Fruit fly (Drosophila melanogaster): ENCODE data around the gene CG3819.

CG3819 gene

DNA sequence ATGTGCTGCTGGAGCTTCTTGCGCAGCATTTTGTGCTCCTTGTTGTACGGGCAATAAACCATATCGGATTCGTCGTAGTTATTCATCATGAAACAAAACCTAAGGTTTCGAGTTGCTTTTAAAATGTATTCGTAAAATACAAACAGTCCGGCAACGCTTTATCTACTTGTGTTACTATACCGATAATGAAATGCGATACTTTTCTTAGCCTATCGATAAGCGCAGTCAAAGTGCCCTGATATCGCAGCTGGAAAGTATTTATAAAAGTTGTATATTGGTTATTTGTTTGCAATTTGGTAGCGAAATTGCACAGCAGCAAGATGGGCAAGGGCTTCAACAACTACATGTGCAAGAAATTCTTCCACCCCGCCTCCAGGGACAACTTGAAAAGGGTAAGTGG lies 20.5 kb downstream of the CG3819 start, which contains the start of the genes arx and CG6843 (continued):
- TF ChIP-seq pnt (GFP tag; optimal IDR thresholded peaks at IDR 0.05), result no peak
- TF ChIP-seq B-H2 (GFP tag; optimal IDR thresholded peaks at IDR 0.05), result peak; percentile 56
- peak; percentile 24 for TF ChIP-seq HmgD (GFP tag; optimal IDR thresholded peaks at IDR 0.05)
- TF ChIP-seq sens (GFP tag), result peak; percentile 70
- TF ChIP-seq gt (GFP tag; IDR thresholded peaks at IDR 0.05), result no peak
- peak; percentile 95 for TF ChIP-seq CG34224 (GFP tag; IDR thresholded peaks at IDR 0.05; ENCODE audit: partially characterized antibody)
- no peak for TF ChIP-seq sisA (GFP tag; IDR thresholded peaks at IDR 0.05)
- TF ChIP-seq CTCF (GFP tag; optimal IDR thresholded peaks at IDR 0.05), result peak; percentile 4
- TF ChIP-seq hkb (optimal IDR thresholded peaks at IDR 0.05), result no peak
- no peak for TF ChIP-seq hkb (GFP tag; IDR thresholded peaks at IDR 0.05)
- TF ChIP-seq Xrp1 (GFP tag; IDR thresholded peaks at IDR 0.05), result no peak
- TF ChIP-seq ato (GFP tag; IDR thresholded peaks at IDR 0.05; ENCODE audit: partially characterized antibody), result peak; percentile 86
- TF ChIP-seq fru (optimal IDR thresholded peaks at IDR 0.05), result no peak
- TF ChIP-seq CG7987 (GFP tag; optimal IDR thresholded peaks at IDR 0.05), result no peak
- TF ChIP-seq lilli (GFP tag; optimal IDR thresholded peaks at IDR 0.05), result peak; percentile 7
- TF ChIP-seq Sry-β (GFP tag; optimal IDR thresholded peaks at IDR 0.05), result no peak
- no peak for TF ChIP-seq CG10431 (GFP tag; optimal IDR thresholded peaks at IDR 0.05)
- no peak for TF ChIP-seq gcm (GFP tag; optimal IDR thresholded peaks at IDR 0.05)
- peak; percentile 87 for TF ChIP-seq Doc3 (GFP tag; IDR thresholded peaks at IDR 0.05; ENCODE audit: partially characterized antibody)
- TF ChIP-seq CG10267 (tag; optimal IDR thresholded peaks at IDR 0.05), result peak; percentile 40
- TF ChIP-seq gcm2 (GFP tag; optimal IDR thresholded peaks at IDR 0.05), result no peak
- TF ChIP-seq Hmr (GFP tag; optimal IDR thresholded peaks at IDR 0.05), result no peak
- TF ChIP-seq CG15514 (GFP tag; optimal IDR thresholded peaks at IDR 0.05), result peak; percentile 51
- TF ChIP-seq CG2116 (GFP tag; optimal IDR thresholded peaks at IDR 0.05), result peak; percentile 95
- peak; percentile 78; the same call in 1 of the 3 replicates for TF ChIP-seq so (GFP tag; IDR thresholded peaks at IDR 0.05)
- TF ChIP-seq caup (GFP tag; optimal IDR thresholded peaks at IDR 0.05; ENCODE audit: severe bottlenecking), result no peak
- TF ChIP-seq Ets97D (GFP tag; optimal IDR thresholded peaks at IDR 0.05), result peak; percentile 55
- TF ChIP-seq Doc2 (GFP tag; IDR thresholded peaks at IDR 0.05), result no peak
- TF ChIP-seq oc (tag; optimal IDR thresholded peaks at IDR 0.05), result no peak
- TF ChIP-seq HmgZ (tag; optimal IDR thresholded peaks at IDR 0.05), result peak; percentile 62
- TF ChIP-seq vfl (GFP tag; optimal IDR thresholded peaks at IDR 0.05), result no peak
- peak; percentile 43; the same call in 1 of the 2 replicates for TF ChIP-seq CG9932 (GFP tag; IDR thresholded peaks at IDR 0.05)
- TF ChIP-seq ac (GFP tag; optimal IDR thresholded peaks at IDR 0.05), result no peak
- peak; percentile 86 for TF ChIP-seq YL-1 (GFP tag; optimal IDR thresholded peaks at IDR 0.05)
- no peak for TF ChIP-seq pita (GFP tag; optimal IDR thresholded peaks at IDR 0.05)
- TF ChIP-seq Dek (tag; optimal IDR thresholded peaks at IDR 0.05), result no peak
- no peak for TF ChIP-seq Dip2 (GFP tag; IDR thresholded peaks at IDR 0.05)
- peak; percentile 28 for TF ChIP-seq gfzf (GFP tag; optimal IDR thresholded peaks at IDR 0.05)
- TF ChIP-seq CG11560 (tag; IDR thresholded peaks at IDR 0.05), result no peak
- TF ChIP-seq grau (tag; optimal IDR thresholded peaks at IDR 0.05), result peak; percentile 3
- peak; percentile 92 for TF ChIP-seq bbx (GFP tag; IDR thresholded peaks at IDR 0.05; ENCODE audit: partially characterized antibody)
- TF ChIP-seq sr (GFP tag; IDR thresholded peaks at IDR 0.05), result no peak
- no peak for TF ChIP-seq CG7372 (GFP tag; IDR thresholded peaks at IDR 0.05)
- peak; percentile 96 for TF ChIP-seq amos (GFP tag; IDR thresholded peaks at IDR 0.05; ENCODE audit: partially characterized antibody)
- TF ChIP-seq Pdp1 (GFP tag; optimal IDR thresholded peaks at IDR 0.05), result no peak
- no peak for TF ChIP-seq prd (optimal IDR thresholded peaks at IDR 0.05)
- no peak for TF ChIP-seq prd (GFP tag; IDR thresholded peaks at IDR 0.05)
- no peak for TF ChIP-seq Nf-YA (GFP tag; IDR thresholded peaks at IDR 0.05)
- TF ChIP-seq crp (GFP tag; optimal IDR thresholded peaks at IDR 0.05), result peak in 1 of 2 experiments; percentile 35
- TF ChIP-seq CG6654 (GFP tag; optimal IDR thresholded peaks at IDR 0.05), result no peak
- no peak for TF ChIP-seq chm (GFP tag; IDR thresholded peaks at IDR 0.05)
- peak; percentile 88 for TF ChIP-seq tna (GFP tag; IDR thresholded peaks at IDR 0.05; ENCODE audit: partially characterized antibody)

All from whole organism, embryonic.